Worm (Caenorhabditis elegans): ENCODE results near the gene K06A9.1.

Gene K06A9.1

ce11 chrX:1523272-1523671 is 24.0 kb upstream of the K06A9.1 start:
- TF ChIP-seq him-1 (tag; optimal IDR thresholded peaks at IDR 0.05): no peak
- no peak for TF ChIP-seq dao-5 (tag; optimal IDR thresholded peaks at IDR 0.05)
- TF ChIP-seq W03F9.2 (tag; optimal IDR thresholded peaks at IDR 0.05): no peak

- no peak for TF ChIP-seq W03F9.2 (tag; optimal IDR thresholded peaks at IDR 0.05)
- TF ChIP-seq dao-5 (tag; optimal IDR thresholded peaks at IDR 0.05): no peak
- no peak for TF ChIP-seq him-1 (tag; optimal IDR thresholded peaks at IDR 0.05)
These were observed 22.7 kb upstream of the K06A9.1 start for ce11 chrX:1524559-1524958.

ce11 chrX:1525511-1526172 is 21.7 kb upstream of the K06A9.1 start:
- TF ChIP-seq him-1 (tag; optimal IDR thresholded peaks at IDR 0.05) (no peak), dao-5 (tag; optimal IDR thresholded peaks at IDR 0.05) (no peak), W03F9.2 (tag; optimal IDR thresholded peaks at IDR 0.05) (no peak)

- TF ChIP-seq him-1 (tag; optimal IDR thresholded peaks at IDR 0.05) (no peak), dao-5 (tag; optimal IDR thresholded peaks at IDR 0.05) (no peak), W03F9.2 (tag; optimal IDR thresholded peaks at IDR 0.05) (no peak)
These were observed 20.0 kb upstream of the K06A9.1 start for ce11 chrX:1527338-1527737.

ce11 chrX:1528107-1528506 is 19.2 kb upstream of the K06A9.1 start:
- no peak for TF ChIP-seq W03F9.2 (tag; optimal IDR thresholded peaks at IDR 0.05)
- TF ChIP-seq dao-5 (tag; optimal IDR thresholded peaks at IDR 0.05): no peak
- no peak for TF ChIP-seq him-1 (tag; optimal IDR thresholded peaks at IDR 0.05)

- peak; percentile 37 for TF ChIP-seq him-1 (tag; optimal IDR thresholded peaks at IDR 0.05)
- no peak for TF ChIP-seq dao-5 (tag; optimal IDR thresholded peaks at IDR 0.05)
- TF ChIP-seq W03F9.2 (tag; optimal IDR thresholded peaks at IDR 0.05): no peak
These were observed 18.3 kb upstream of the K06A9.1 start for ce11 chrX:1529013-1529412.

ce11 chrX:1535261-1535660 is 12.0 kb upstream of the K06A9.1 start, which contains the start of gene K06A9.3:
Gene K06A9.3 (minus strand): TSS chrX:1535361.
- TF ChIP-seq dao-5 (tag; optimal IDR thresholded peaks at IDR 0.05) (no peak), W03F9.2 (tag; optimal IDR thresholded peaks at IDR 0.05) (no peak), him-1 (tag; optimal IDR thresholded peaks at IDR 0.05) (no peak)

ce11 chrX:1536138-1536537 is 11.2 kb upstream of the K06A9.1 start, which contains the start of gene K06A9.2:
Gene K06A9.2 (plus strand): TSS chrX:1536366.
- TF ChIP-seq him-1 (tag; optimal IDR thresholded peaks at IDR 0.05) (no peak), W03F9.2 (tag; optimal IDR thresholded peaks at IDR 0.05) (no peak), dao-5 (tag; optimal IDR thresholded peaks at IDR 0.05) (no peak)

- TF ChIP-seq W03F9.2 (tag; optimal IDR thresholded peaks at IDR 0.05): no peak
These were observed 8.5 kb upstream of the K06A9.1 start for ce11 chrX:1538830-1539229.

ce11 chrX:1541072-1541471 is 6.2 kb upstream of the K06A9.1 start:
- TF ChIP-seq W03F9.2 (tag; optimal IDR thresholded peaks at IDR 0.05) (no peak), dao-5 (tag; optimal IDR thresholded peaks at IDR 0.05) (no peak), him-1 (tag; optimal IDR thresholded peaks at IDR 0.05) (no peak)

ce11 chrX:1543432-1543831 is 3.9 kb upstream of the K06A9.1 start:
- TF ChIP-seq W03F9.2 (tag; optimal IDR thresholded peaks at IDR 0.05) (no peak), him-1 (tag; optimal IDR thresholded peaks at IDR 0.05) (no peak), dao-5 (tag; optimal IDR thresholded peaks at IDR 0.05) (no peak)

- TF ChIP-seq him-1 (tag; optimal IDR thresholded peaks at IDR 0.05) (no peak), W03F9.2 (tag; optimal IDR thresholded peaks at IDR 0.05) (no peak), dao-5 (tag; optimal IDR thresholded peaks at IDR 0.05) (no peak)
These were observed 1.8 kb downstream of the K06A9.1 start for ce11 chrX:1549095-1549494.

ce11 chrX:1556917-1557316 is 9.6 kb downstream of the K06A9.1 start:
- no peak for TF ChIP-seq W03F9.2 (tag; optimal IDR thresholded peaks at IDR 0.05)

ce11 chrX:1568377-1568776 is 21.1 kb downstream of the K06A9.1 start, which contains the start of gene H02F09.3:
Gene H02F09.3 (plus strand): TSS chrX:1568677.
- no peak for TF ChIP-seq him-1 (tag; optimal IDR thresholded peaks at IDR 0.05)
- no peak for TF ChIP-seq dao-5 (tag; optimal IDR thresholded peaks at IDR 0.05)
- no peak for TF ChIP-seq W03F9.2 (tag; optimal IDR thresholded peaks at IDR 0.05)

- TF ChIP-seq W03F9.2 (tag; optimal IDR thresholded peaks at IDR 0.05) (no peak), dao-5 (tag; optimal IDR thresholded peaks at IDR 0.05) (no peak), him-1 (tag; optimal IDR thresholded peaks at IDR 0.05) (no peak)
These were observed 24.6 kb downstream of the K06A9.1 start, which contains the start of gene H02F09.2 for ce11 chrX:1571949-1572348. Gene H02F09.2 (plus strand): TSS chrX:1572249.

Measured in whole organism, L4/young adult.